Worm (Caenorhabditis elegans) whole organism, dauer: Measurements from ENCODE around the gene W02B12.16.

Experiments
- unc-62 ChIP-seq: sonication (generic microtip); optimal IDR thresholded peaks from 2 replicates; lab custom pipeline; 2017; ENCODE audit warnings: missing biosample characterization, missing genetic modification reagents, missing genetic modification characterization

The W02B12.16 gene

DNA sequence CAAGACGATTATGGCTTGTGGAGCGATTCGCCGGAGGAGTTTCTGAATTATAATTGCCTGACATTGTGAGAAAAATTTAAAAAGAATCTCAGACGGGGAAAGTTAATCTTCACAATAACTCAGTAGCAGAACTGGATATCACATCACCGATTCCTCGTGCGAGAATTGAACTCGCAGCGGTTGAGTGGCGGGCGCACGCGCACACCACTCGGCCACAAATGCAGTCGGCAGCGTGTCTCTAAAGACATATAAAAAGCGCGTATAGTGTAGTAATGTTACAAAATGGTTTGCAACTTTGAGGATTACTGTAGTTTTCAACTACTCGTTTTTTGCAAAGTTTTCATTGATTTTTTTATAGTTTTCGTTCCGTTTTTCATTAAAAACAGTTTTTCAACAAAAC, 8.3 kb upstream of the W02B12.16 start:
- no peak for TF ChIP-seq unc-62 (GFP tag; lab: Kevin White, UChicago)

DNA sequence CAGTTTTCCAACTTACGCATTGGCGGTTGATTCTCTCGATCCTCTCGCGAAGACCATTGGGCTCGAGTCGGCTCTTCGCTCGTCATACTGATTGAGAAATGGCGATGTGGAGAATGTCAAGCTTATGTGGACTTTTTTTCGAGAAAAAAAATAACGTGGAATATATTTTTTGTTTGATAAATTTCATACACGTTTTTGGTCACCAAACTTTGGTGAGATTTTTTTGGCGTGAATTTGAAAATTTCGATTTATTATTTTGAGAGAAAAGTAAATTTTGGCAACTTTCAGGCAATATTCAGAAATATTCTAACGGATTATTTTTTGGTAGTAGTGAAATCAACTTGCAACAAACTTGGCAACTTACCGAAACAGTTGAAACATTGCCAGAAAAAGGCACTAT, 2.8 kb upstream of the W02B12.16 start, which contains the start of gene W02B12.12:
Gene W02B12.12, minus strand, starts transcription at position 101 of the 400 bp plus-strand sequence.
- no peak for TF ChIP-seq unc-62 (GFP tag; lab: Kevin White, UChicago)

DNA sequence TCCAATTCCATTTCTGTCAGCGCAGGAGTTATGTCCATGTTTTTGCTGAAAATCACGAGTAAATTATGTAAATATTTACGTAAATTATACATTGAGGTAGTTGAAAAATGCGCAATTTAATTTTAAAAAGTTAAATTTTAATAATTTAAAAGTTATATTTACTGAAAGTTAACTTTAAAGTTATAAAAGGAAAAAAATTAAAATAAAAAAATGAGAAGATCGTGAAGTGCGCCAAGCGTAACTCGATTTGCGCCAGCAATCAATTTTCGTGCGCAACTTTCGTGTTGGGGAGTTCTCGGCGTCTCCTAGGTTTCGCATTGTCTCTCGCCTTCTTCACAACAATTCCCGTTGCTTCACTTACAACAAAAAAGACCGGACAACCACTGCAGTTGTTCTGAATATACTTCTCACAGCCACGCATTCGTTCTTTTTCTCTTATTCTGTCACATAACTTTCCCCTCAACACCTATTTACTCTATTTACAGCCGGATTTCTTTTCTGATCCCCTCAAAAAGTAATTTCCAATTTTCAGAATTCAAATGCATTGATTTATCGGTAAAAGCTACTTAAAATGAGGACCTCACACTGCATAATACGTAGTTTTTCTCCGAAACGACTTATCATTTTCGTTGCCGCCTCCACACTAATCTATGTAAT, 2.7 kb downstream of the W02B12.16 start, which contains the start of the genes metl-1 and W02B12.11:
Gene metl-1, minus strand, starts transcription at position 51 of the 657 bp plus-strand sequence.
Gene W02B12.11, plus strand, starts transcription at position 337 of the 657 bp plus-strand sequence.
- TF ChIP-seq unc-62 (GFP tag; lab: Kevin White, UChicago): no peak

DNA sequence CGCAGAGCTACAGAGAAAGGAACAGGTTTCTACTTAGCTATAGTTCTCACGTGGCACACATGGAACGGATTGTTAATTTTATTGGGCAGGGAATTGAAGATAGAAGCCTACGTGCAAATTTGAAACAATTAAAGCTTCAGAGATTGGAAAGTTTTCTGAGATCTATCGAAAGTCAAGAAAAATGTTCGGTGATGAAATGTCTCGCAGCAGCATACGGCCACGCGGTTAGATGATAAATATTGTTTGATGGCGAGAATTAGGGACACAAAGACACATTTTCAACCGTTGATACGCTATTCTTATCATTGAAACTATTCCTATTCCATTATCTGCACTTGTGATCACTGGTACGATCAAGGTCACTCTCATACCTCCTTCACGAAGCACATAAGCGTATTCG, 3.8 kb downstream of the W02B12.16 start:
- no peak for TF ChIP-seq unc-62 (GFP tag; lab: Kevin White, UChicago)

DNA sequence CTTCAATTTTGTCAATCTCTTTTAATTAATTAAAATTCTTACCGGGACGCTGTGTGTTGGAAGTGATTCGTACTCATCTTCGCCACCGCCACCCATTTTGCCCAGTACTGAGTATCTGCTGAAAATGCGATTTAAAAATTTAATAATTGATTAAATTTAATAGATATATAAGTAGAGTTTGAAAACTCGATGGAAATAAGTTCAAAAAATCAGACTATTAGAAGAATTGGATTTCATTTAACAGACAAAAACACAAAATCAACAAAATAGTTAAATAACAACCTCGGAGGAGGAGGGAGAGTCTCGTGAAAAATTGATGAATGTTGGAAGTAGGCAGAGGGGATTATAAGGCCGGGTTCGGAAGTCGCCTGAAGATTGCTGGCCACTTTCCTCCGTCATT, 4.4 kb downstream of the W02B12.16 start, which contains the start of gene mfn-1:
Gene mfn-1, minus strand, starts transcription at position 101 of the 400 bp plus-strand sequence.
- no peak for TF ChIP-seq unc-62 (GFP tag; lab: Kevin White, UChicago)

DNA sequence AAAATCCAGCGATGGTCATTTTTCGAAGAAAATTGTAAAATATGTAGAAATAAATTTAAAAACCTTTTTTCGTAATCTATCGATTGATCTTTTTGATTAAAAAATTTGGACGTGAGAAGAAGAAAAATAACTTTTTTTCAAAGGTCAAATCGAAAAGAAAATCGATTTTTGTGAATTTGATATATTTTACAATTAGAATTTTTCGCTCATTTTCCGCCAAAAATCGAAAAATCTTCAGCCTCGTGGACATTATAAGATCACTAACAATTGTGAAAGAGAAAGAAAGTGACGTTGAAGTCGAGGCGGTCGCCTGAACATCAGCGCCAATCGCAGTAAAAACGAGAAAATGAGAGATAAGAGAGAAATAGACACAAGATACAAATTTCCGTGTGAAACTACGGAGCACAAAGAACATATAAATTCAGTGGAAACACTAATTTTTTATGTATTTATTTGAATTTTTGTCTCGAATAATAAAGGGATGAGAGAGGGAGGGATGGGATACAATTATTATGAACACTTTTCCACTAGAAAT, 6.7 kb downstream of the W02B12.16 start, which contains the start of gene cisd-1:
Gene cisd-1, minus strand, starts transcription at position 51 of the 535 bp plus-strand sequence.
- TF ChIP-seq unc-62 (GFP tag; lab: Kevin White, UChicago): no peak

DNA sequence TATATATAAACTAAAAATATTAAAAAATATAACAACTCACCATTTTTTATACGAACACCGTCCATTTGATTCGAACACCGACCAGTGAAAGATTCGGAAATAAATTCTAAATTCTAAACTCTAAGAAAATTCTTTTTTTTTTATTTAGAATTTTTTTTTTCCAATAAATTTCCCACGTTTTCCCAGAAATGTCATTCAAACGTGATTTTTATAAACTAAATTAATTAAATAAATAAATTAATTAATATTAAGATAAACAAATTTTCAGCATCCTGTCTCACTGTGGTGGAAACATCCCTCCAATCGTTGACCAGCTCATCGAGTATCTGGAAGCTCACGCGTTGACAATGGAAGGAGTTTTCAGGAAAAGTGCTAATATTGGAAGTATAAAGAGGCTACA, 8.8 kb downstream of the W02B12.16 start, which contains the start of gene klp-17:
Gene klp-17, minus strand, starts transcription at position 101 of the 400 bp plus-strand sequence.
- no peak for TF ChIP-seq unc-62 (GFP tag; lab: Kevin White, UChicago)

DNA sequence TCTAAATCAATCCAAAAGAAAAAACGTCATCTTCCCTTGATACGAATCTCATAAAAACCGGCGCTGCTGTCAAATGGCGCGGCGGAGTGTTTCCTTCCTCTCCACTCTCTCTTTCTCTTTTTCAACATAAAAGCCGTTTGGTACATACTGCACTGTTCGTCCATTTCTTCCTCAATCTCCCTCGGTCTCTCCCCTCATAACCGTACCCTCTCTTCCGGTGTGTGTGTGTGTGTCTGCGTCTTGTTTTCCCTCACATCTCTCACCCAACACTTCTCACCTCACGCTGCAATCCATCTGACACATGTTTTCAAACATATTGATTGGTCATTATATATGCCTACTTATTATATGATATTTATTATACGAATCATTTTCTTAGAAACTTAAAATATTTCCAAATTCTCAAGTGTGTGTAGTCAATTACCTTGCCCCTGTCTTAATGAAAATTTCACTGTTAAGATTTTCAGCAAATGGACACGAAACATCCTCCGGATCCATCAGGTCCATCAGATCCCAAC, 11.8 kb downstream of the W02B12.16 start, which contains the start of the genes aars-1 and rga-1:
Gene aars-1, minus strand, starts transcription at position 71 of the 518 bp plus-strand sequence.
Gene rga-1, plus strand, starts transcription at position 468 of the 518 bp plus-strand sequence.
- TF ChIP-seq unc-62 (GFP tag; lab: Kevin White, UChicago): no peak

DNA sequence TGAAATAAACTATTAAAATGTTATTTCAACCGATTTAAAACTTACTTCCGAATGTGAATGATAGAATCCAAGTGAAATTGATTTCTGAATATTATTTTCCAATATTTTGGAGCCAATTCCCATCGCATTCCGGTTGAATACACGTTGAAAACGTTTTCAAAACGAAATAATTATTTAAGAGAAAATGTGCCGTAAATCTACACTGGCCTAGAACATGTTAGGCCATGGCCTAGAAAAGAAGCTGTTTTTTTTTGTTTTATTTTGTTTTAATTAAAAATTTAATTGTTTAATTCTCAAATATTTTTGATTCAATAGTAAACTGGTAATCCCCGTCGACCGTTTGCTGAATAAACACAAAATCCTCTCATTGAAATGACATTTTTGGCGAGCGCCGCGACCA, 12.4 kb downstream of the W02B12.16 start:
- no peak for TF ChIP-seq unc-62 (GFP tag; lab: Kevin White, UChicago)

DNA sequence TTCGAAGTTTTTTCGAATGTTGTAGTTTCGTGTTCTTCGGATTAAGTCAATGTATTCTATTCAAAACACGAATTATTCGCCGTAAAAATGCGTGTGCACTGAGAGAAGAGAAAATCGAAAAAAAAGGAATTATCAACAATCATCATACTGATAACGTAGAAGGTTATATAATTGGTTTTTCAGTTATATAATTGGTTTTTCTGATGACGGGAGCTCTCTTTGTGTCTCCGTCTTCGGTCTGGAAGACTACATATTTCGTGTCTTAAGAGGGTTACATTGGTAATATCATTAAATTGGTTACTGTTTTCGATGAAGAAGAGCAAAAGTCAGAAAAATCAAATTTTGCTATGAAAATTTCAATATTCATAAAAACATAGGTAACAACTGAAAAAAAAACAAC, 16.4 kb downstream of the W02B12.16 start:
- no peak for TF ChIP-seq unc-62 (GFP tag; lab: Kevin White, UChicago)

DNA sequence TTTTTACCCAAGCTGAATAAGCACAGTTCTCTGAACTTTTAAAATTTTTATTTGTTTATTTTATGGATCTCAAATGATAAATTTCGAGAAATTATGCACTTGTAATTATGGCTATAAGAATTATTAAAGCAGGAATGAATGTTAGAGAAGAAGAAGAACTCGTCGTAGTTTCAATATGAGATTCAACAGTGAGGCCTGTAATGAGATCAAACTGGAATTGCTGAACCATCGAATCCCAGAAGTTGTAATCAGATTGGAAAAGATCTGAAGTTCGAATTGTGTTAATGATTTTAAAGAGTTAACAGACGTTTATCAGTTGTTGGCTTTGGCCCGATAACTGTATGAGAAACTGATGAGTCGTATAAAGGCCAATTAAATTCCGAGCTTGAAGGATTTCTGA, 20.6 kb downstream of the W02B12.16 start:
- TF ChIP-seq unc-62 (GFP tag; lab: Kevin White, UChicago): no peak

DNA sequence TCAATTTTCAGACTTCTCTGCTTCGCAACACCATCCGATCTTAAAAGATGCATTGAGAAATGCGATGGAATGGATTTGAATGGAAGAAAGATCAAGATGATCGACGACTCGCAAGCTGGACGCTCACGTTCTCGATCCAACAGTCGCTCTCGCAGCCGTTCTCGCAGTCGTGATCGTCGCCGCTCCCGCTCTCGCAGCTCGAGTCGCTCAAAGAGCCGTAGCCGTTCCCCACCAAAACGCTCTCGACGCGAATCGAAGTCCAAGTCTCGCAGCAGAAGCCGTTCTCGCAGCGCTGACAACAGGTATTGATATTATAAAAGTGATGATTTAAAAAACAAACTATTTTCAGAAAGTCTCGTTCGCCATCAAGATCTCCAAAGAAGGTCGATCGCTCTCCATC, 21.2 kb downstream of the W02B12.16 start:
- no peak for TF ChIP-seq unc-62 (GFP tag; lab: Kevin White, UChicago)

DNA sequence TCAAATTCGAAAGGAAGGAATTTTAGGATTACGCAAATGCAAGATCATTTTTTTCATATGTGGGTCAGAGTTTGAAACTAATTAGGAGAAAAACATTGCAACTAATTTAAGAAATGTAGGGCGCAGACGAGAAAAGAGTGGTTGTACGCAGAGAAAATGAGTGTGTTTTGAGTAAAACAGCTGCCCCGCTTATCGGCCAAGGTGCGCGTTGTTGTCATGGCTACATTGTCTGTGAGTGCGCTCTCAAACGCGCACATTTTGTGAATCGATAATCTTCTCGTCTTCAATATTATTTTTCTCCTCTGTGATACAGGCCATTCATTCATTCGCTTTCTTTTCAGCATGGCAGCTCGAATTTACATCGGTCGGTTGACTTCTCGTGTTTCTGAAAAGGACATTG, 22.7 kb downstream of the W02B12.16 start:
- TF ChIP-seq unc-62 (GFP tag; lab: Kevin White, UChicago): no peak

DNA sequence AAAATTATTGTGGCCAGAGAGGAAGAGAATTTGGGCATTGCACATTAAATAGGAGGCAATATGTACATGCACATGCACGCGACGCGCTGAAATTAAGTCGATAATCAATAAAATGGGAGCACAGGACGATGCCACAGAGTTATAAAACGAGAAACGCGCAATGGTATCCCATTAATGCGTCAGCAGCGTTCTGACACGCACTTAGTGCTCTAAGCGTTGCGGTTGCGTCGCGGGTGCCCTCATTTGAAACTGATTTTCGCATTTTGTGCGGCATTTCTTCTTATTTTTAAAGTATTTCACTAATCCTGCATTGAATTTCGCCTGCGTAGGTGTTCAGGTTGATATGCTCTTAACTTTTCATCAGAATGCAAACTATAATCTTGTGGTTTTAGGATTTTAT, 23.3 kb downstream of the W02B12.16 start, which contains the start of gene rsp-1:
Gene rsp-1, plus strand, starts transcription at position 338 of the 400 bp plus-strand sequence.
- TF ChIP-seq unc-62 (GFP tag; lab: Kevin White, UChicago): no peak

DNA sequence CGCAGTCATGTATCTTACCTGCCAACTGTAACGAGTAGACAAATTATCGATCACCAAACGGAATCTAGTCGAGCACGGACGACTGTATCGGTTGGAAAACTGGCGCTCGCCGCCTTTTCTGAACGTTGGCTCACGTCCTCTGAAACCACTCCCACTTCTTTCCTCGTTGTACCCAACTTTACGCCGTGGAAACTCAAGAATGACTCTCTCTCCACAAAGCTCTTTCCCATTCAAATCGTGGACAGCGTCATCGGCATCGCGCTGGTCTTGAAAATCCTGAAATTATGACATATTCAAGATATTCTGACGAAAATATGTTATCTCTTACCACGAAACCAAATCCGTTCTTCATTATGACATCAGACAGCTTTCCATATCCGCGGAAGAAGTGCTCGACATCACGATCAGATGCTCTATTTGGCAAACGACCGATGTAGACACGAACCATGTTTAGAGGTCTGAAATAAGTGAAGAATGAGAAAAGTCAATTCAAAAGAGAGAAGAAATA, 23.8 kb downstream of the W02B12.16 start, which contains the start of gene rsp-2:
Gene rsp-2, minus strand, starts transcription at position 458 of the 508 bp plus-strand sequence.
- TF ChIP-seq unc-62 (GFP tag; lab: Kevin White, UChicago): no peak

DNA sequence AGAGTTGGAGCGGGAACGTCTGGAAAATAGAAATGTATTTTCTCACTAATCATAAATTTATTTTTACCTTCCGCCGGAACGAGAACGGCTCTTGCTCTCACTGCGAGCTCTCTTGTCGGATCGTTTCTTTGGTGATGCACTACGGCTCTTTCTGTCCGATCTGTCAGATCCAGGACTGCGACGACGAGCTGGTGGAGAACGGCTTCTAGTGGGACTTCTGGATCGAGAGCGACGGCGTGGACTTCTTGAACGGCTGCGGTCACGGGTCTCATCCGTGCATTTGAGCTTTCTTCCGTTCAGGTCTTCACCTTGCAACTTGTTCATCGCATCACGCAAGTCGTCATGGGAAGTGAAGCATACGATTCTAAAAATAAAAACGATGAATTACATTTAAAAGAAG, 24.6 kb downstream of the W02B12.16 start:
- TF ChIP-seq unc-62 (GFP tag; lab: Kevin White, UChicago): no peak
